Worm (Caenorhabditis elegans) whole organism, midembryonic: ENCODE data around the gene oac-30.

Experiments
- cog-1 ChIP-seq: sonication (generic microtip); optimal IDR thresholded peaks from 2 replicates; lab custom pipeline; 2016; ENCODE audit warnings: missing genetic modification characterization, missing compliant biosample characterization
- klf-2 ChIP-seq: fragments of 200-800 bp; sonication (Bioruptor generic); conservative IDR thresholded peaks from 2 replicates; pipeline ENCODE4 v1.3.6; 2022; ENCODE audit warnings: missing genetic modification reagents, missing genetic modification characterization, missing compliant biosample characterization
- ztf-23 ChIP-seq: fragments of 200-800 bp; sonication (Bioruptor generic); IDR thresholded peaks from 2 replicates; pipeline ENCODE4 v1.3.6; 2022; ENCODE audit warnings: missing genetic modification reagents, missing genetic modification characterization, missing compliant biosample characterization

DNA sequence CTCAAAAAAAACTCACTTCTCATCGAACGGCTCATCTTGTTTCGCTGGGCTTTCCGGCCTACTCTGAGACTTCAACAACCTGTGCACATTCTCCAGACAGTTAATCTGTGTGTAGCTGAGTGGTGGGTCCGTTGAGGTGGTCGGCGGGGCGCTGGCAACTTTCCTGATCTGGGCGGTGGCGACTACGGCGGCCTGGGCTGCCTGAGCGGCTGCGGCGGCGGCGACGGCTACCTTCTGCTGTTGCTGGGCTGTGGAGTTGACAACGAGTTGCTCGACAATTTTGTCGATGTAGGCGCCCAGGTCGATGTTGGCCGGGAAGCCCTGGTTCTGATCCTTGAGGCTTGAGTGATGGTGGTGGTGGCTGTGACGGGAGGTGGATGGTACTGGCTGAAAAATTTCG, 30.7 kb downstream of the oac-30 start:
- TF ChIP-seq cog-1 (tag; lab: Kevin White, UChicago): no peak
- TF ChIP-seq klf-2 (GFP tag; lab: Robert Waterston, UW): no peak
- TF ChIP-seq ztf-23 (GFP tag; lab: Robert Waterston, UW): no peak
